Worm (Caenorhabditis elegans): Measurements from ENCODE around the gene twf-2.

DNA sequence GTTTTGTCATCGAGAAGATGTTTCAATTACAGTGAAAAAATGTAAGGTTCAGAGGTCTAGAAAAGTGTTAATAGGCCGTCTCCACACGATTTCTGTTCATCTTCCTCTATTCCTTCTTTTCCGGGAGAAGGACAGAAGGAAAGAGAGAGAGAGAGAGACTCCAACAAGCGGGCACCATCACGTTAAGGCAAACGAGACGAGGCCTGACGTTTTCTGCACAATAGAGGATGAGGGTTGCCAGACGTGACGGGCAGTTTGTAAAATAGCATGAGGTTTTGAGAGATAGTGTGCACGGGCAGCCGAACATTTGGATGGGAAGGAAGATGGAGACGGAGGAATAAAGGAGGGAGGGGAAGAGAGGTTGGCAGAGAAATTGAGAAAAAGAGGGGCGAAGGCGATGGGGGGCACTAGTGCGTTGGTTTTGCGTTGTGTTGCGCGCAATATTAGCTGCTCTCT, at the start of gene twf-2:
- TF ChIP-seq him-1 (tag; optimal IDR thresholded peaks at IDR 0.05) (peak; percentile 56), W03F9.2 (tag; optimal IDR thresholded peaks at IDR 0.05) (no peak), dao-5 (tag; optimal IDR thresholded peaks at IDR 0.05) (peak; percentile 6)
